Worm (Caenorhabditis elegans) whole organism, young adult: ENCODE measurements around the gene C06B3.7.

ENCODE experiments used
- B0019.2 ChIP-seq: fragments of 200-800 bp; sonication (Bioruptor generic); conservative IDR thresholded peaks from 2 replicates; pipeline ENCODE4 v1.3.6; 2022; ENCODE audit warnings: missing genetic modification reagents, missing genetic modification characterization, missing compliant biosample characterization
- B0336.3 ChIP-seq: fragments of 200-800 bp; sonication (Bioruptor generic); IDR thresholded peaks from 2 replicates; pipeline ENCODE4 v1.3.6; 2022; ENCODE audit warnings: missing genetic modification characterization, missing compliant biosample characterization
- C06A6.2 ChIP-seq: fragments of 200-800 bp; sonication (Bioruptor generic); conservative IDR thresholded peaks from 2 replicates; pipeline ENCODE4 v1.3.6; 2022; ENCODE audit warnings: missing genetic modification characterization, missing compliant biosample characterization
- F10E7.11 ChIP-seq: sonication (generic microtip); optimal IDR thresholded peaks from 2 replicates; lab custom pipeline; 2017; ENCODE audit warnings: mild to moderate bottlenecking, missing genetic modification characterization, moderate library complexity, missing compliant biosample characterization
- F33H1.4 ChIP-seq: fragments of 200-800 bp; sonication (Bioruptor generic); IDR thresholded peaks from 2 replicates; pipeline ENCODE4 v1.3.6; 2022; ENCODE audit warnings: missing genetic modification reagents, missing genetic modification characterization, missing compliant biosample characterization
- F37B4.10 ChIP-seq: fragments of 200-800 bp; sonication (Bioruptor generic); IDR thresholded peaks from 2 replicates; pipeline ENCODE4 v1.3.6; 2022; ENCODE audit warnings: missing genetic modification characterization, missing compliant biosample characterization
- T26A5.8 ChIP-seq: sonication (generic microtip); optimal IDR thresholded peaks from 2 replicates; lab custom pipeline; 2016; ENCODE audit warnings: missing genetic modification characterization, missing compliant biosample characterization
- Y53G8AR.9 ChIP-seq: fragments of 200-800 bp; sonication (Bioruptor generic); conservative IDR thresholded peaks from 2 replicates; pipeline ENCODE4 v1.3.6; 2022; ENCODE audit warnings: missing genetic modification reagents, missing genetic modification characterization, missing compliant biosample characterization
- Y95B8A.8 ChIP-seq: fragments of 200-800 bp; sonication (Bioruptor generic); IDR thresholded peaks from 2 replicates; pipeline ENCODE4 v1.3.6; 2022; ENCODE audit warnings: missing genetic modification reagents, missing genetic modification characterization, missing compliant biosample characterization
- athp-1 ChIP-seq: sonication (generic microtip); optimal IDR thresholded peaks from 2 replicates; lab custom pipeline; 2017; ENCODE audit warnings: mild to moderate bottlenecking, missing genetic modification characterization, missing compliant biosample characterization
- attf-6 ChIP-seq: fragments of 200-800 bp; sonication (Bioruptor generic); IDR thresholded peaks from 2 replicates; pipeline ENCODE4 v1.3.6; 2022; ENCODE audit warnings: missing genetic modification reagents, missing genetic modification characterization, missing compliant biosample characterization
- cebp-1 ChIP-seq, 2 experiments: fragments of 200-800 bp in 1 of 2; sonication (Bioruptor generic) in 1 of 2; sonication (generic microtip) in 1 of 2; IDR thresholded peaks in 1 of 2; optimal IDR thresholded peaks in 1 of 2; 2 replicates each; pipeline versions ENCODE4 v1.3.6 to Lab custom; 2017 to 2022; ENCODE audit warnings: missing compliant biosample characterization in 2 of 2, missing genetic modification characterization in 2 of 2, mild to moderate bottlenecking in 1 of 2, missing genetic modification reagents in 1 of 2, moderate library complexity in 1 of 2
- ceh-79 ChIP-seq: sonication (generic microtip); optimal IDR thresholded peaks from 2 replicates; lab custom pipeline; 2017; ENCODE audit warnings: mild to moderate bottlenecking, missing genetic modification characterization, missing compliant biosample characterization
- efl-1 ChIP-seq: fragments of 150-350 bp; optimal IDR thresholded peaks from 2 replicates; lab custom pipeline; 2014; ENCODE audit warnings: missing biosample characterization, missing genetic modification reagents, missing genetic modification characterization
- gei-17 ChIP-seq: fragments of 200-800 bp; sonication (Bioruptor generic); optimal IDR thresholded peaks from 2 replicates; lab custom pipeline; 2018; ENCODE audit warnings: mild to moderate bottlenecking, missing genetic modification characterization, missing compliant biosample characterization
- him-1 ChIP-seq: sonication (generic microtip); optimal IDR thresholded peaks from 2 replicates; lab custom pipeline; 2016; ENCODE audit warnings: missing genotype, missing genetic modification reagents, missing genetic modification characterization, missing compliant biosample characterization
- hlh-26 ChIP-seq: fragments of 200-800 bp; sonication (Bioruptor generic); conservative IDR thresholded peaks from 2 replicates; pipeline ENCODE4 v1.3.6; 2022; ENCODE audit warnings: missing genetic modification reagents, missing genetic modification characterization, missing compliant biosample characterization
- lag-1 ChIP-seq: fragments of 200-800 bp; sonication (Bioruptor generic); IDR thresholded peaks from 2 replicates; pipeline ENCODE4 v1.3.6; 2022; ENCODE audit warnings: missing genetic modification reagents, missing genetic modification characterization, missing compliant biosample characterization
- let-607 ChIP-seq, 2 experiments: fragments of 200-800 bp in 1 of 2; sonication (Bioruptor generic) in 1 of 2; sonication (generic microtip) in 1 of 2; optimal IDR thresholded peaks; 2 replicates each; lab custom pipeline; 2016 to 2018; ENCODE audit warnings: mild to moderate bottlenecking in 2 of 2, missing compliant biosample characterization in 2 of 2, missing genetic modification characterization in 2 of 2, moderate library complexity in 2 of 2, missing genotype in 1 of 2
- lin-35 ChIP-seq, 3 experiments: fragments of 150-350 bp in 2 of 3; sonication (generic microtip) in 1 of 3; optimal IDR thresholded peaks; 2 replicates each; lab custom pipeline; 2014 to 2018; ENCODE audit warnings: missing biosample characterization in 3 of 3, missing genetic modification characterization in 3 of 3, missing genetic modification reagents in 3 of 3
- lin-40 ChIP-seq: sonication (generic microtip); optimal IDR thresholded peaks from 2 replicates; lab custom pipeline; 2016; ENCODE audit warnings: missing genetic modification characterization, mild to moderate bottlenecking, missing compliant biosample characterization, missing genotype, missing genetic modification reagents
- lin-54 ChIP-seq: fragments of 200-800 bp; sonication (Bioruptor generic); optimal IDR thresholded peaks from 2 replicates; lab custom pipeline; 2018; ENCODE audit warnings: mild to moderate bottlenecking, missing genetic modification characterization, missing compliant biosample characterization
- lir-1 ChIP-seq: fragments of 200-800 bp; sonication (Bioruptor generic); conservative IDR thresholded peaks from 2 replicates; pipeline ENCODE4 v1.3.6; 2022; ENCODE audit warnings: missing genetic modification reagents, missing genetic modification characterization, missing compliant biosample characterization
- mel-28 ChIP-seq: sonication (generic microtip); optimal IDR thresholded peaks from 2 replicates; lab custom pipeline; 2016; ENCODE audit warnings: borderline replicate concordance, mild to moderate bottlenecking, missing genetic modification characterization, missing compliant biosample characterization
- nfya-2 ChIP-seq: fragments of 200-800 bp; sonication (Bioruptor generic); IDR thresholded peaks from 2 replicates; pipeline ENCODE4 v1.3.6; 2022; ENCODE audit warnings: missing genetic modification reagents, missing genetic modification characterization, missing compliant biosample characterization
- pbrm-1 ChIP-seq: fragments of 200-800 bp; sonication (Bioruptor generic); IDR thresholded peaks from 2 replicates; pipeline ENCODE4 v1.3.6; 2022; ENCODE audit warnings: missing genetic modification reagents, missing genetic modification characterization, missing compliant biosample characterization
- pha-4 ChIP-seq: fragments of 150-350 bp; sonication (generic microtip); optimal IDR thresholded peaks from 2 replicates; lab custom pipeline; 2014; ENCODE audit warnings: missing biosample characterization, missing genetic modification reagents, missing genetic modification characterization
- rcor-1 ChIP-seq: fragments of 200-800 bp; sonication (Bioruptor generic); IDR thresholded peaks from 2 replicates; pipeline ENCODE4 v1.3.6; 2022; ENCODE audit warnings: missing genetic modification reagents, missing genetic modification characterization, missing compliant biosample characterization
- rec-8 ChIP-seq, 2 experiments: sonication (generic microtip); optimal IDR thresholded peaks; 2 replicates each; lab custom pipeline; 2016; ENCODE audit warnings: mild to moderate bottlenecking in 2 of 2, missing genetic modification characterization in 2 of 2, missing genetic modification reagents in 2 of 2, missing genotype in 2 of 2, missing biosample characterization in 1 of 2, missing compliant biosample characterization in 1 of 2, moderate library complexity in 1 of 2
- sea-2 ChIP-seq: fragments of 200-800 bp; sonication (Bioruptor generic); IDR thresholded peaks from 2 replicates; pipeline ENCODE4 v1.3.6; 2022; ENCODE audit warnings: missing genetic modification characterization, missing compliant biosample characterization
- xnd-1 ChIP-seq: sonication (generic microtip); optimal IDR thresholded peaks from 2 replicates; lab custom pipeline; 2016; ENCODE audit warnings: missing genotype, missing genetic modification reagents, missing genetic modification characterization, missing compliant biosample characterization
- ztf-18 ChIP-seq: sonication (generic microtip); optimal IDR thresholded peaks from 2 replicates; lab custom pipeline; 2016; ENCODE audit warnings: missing genotype, mild to moderate bottlenecking, missing genetic modification characterization, missing compliant biosample characterization
- ztf-22 ChIP-seq: fragments of 200-800 bp; sonication (Bioruptor generic); optimal IDR thresholded peaks from 2 replicates; lab custom pipeline; 2018; ENCODE audit warnings: mild to moderate bottlenecking, missing genetic modification characterization, moderate library complexity, missing compliant biosample characterization
- ztf-6 ChIP-seq: fragments of 200-800 bp; sonication (Bioruptor generic); IDR thresholded peaks from 2 replicates; pipeline ENCODE4 v1.3.6; 2022; ENCODE audit warnings: missing genetic modification reagents, missing genetic modification characterization, missing compliant biosample characterization

The C06B3.7 gene

ce11 chrV:13915390-13915789 lies 5.9 kb downstream of the C06B3.7 start, which contains the start of gene gcy-32:
Gene gcy-32, minus strand, starts transcription at chrV:13915490.
- no peak for TF ChIP-seq ceh-79
- TF ChIP-seq efl-1 (GFP tag; lab: Kevin White, UChicago) = no peak
- TF ChIP-seq nfya-2 (GFP tag; lab: Robert Waterston, UW) = no peak
- no peak for TF ChIP-seq pbrm-1
- no peak for TF ChIP-seq T26A5.8 (tag; lab: Kevin White, UChicago)
- TF ChIP-seq lin-54 = no peak
- no peak for TF ChIP-seq pha-4 (tag; lab: Kevin White, UChicago)
- TF ChIP-seq, all 124 proteins: peak for 0

DNA sequence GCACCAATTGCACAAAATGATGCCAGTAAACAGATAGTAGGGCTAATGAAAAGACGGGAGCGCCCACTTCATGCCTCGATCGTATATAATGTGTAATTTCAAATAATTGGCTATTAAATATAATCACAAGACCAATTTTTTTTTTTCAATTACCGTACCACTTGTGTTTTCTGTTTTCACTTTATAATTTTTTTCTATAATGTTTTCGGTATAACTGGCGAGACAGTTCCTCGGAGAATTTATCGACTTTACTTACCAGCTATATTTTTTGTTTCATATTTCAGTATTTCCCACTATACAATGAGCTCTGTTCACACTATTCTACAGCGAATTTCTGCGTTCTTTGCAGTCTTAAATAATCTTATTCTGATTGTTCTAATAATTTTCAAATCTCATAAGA lies 6.7 kb downstream of the C06B3.7 start, which contains the start of gene str-252:
Gene str-252, plus strand, starts transcription at position 301 of the 400 bp plus-strand sequence.
- TF ChIP-seq ztf-22 (no peak), hlh-26 (GFP tag; lab: Robert Waterston, UW) (no peak), xnd-1 (no peak), B0336.3 (no peak), F10E7.11 (tag; lab: Kevin White, UChicago) (no peak), ztf-6 (no peak), lir-1 (GFP tag; lab: Robert Waterston, UW) (no peak), efl-1 (GFP tag; lab: Kevin White, UChicago) (no peak), attf-6 (GFP tag; lab: Robert Waterston, UW) (no peak), cebp-1 (GFP tag; IDR thresholded peaks at IDR 0.05; lab: Robert Waterston, UW) (no peak), cebp-1 (tag; optimal IDR thresholded peaks at IDR 0.05; lab: Kevin White, UChicago) (no peak), ceh-79 (no peak)

DNA sequence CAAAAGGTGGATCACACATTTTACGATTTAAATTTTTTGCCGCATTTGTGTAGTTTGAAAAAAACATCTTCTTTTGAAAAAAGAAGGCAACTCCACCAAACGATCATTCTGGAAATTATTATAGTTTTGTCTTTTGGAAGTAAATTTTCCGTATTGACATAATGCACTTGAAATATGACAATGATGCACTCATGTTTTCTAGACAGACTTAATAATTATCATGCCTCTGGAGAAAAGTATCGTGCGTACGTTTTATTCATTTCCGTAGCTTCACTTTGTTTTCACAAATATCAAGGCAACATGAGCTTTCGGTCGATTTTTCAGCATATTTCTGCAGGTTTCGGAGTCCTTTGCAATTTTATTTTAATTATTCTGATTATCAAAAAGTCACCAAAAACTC lies 8.9 kb downstream of the C06B3.7 start, which contains the start of gene str-250:
Gene str-250, plus strand, starts transcription at position 301 of the 400 bp plus-strand sequence.
- TF ChIP-seq rec-8 (tag; optimal IDR thresholded peaks at IDR 0.05; lab: Kevin White, UChicago) (no peak), B0019.2 (GFP tag; lab: Robert Waterston, UW) (no peak), rcor-1 (GFP tag; lab: Robert Waterston, UW) (no peak), let-607 (tag; optimal IDR thresholded peaks at IDR 0.05; lab: Kevin White, UChicago) (no peak), lin-54 (no peak), Y53G8AR.9 (GFP tag; lab: Robert Waterston, UW) (no peak), mel-28 (tag; lab: Kevin White, UChicago) (no peak), F37B4.10 (GFP tag; lab: Robert Waterston, UW) (no peak), C06A6.2 (GFP tag; lab: Robert Waterston, UW) (no peak), lag-1 (no peak), F33H1.4 (GFP tag; lab: Robert Waterston, UW) (no peak), attf-6 (GFP tag; lab: Robert Waterston, UW) (no peak), athp-1 (no peak), ztf-18 (tag; lab: Kevin White, UChicago) (no peak), lin-35 (GFP tag; optimal IDR thresholded peaks at IDR 0.05; lab: Kevin White, UChicago) (no peak), him-1 (tag; lab: Kevin White, UChicago) (no peak), lin-40 (tag; lab: Kevin White, UChicago) (no peak), Y95B8A.8 (GFP tag; lab: Robert Waterston, UW) (no peak), sea-2 (GFP tag; lab: Robert Waterston, UW) (no peak), gei-17 (GFP tag; lab: Kevin White, UChicago) (no peak)
